Worm (Caenorhabditis elegans): ENCODE data around the gene gldi-4.

Gene gldi-4

ce11 chrIV:7067446-7067845, 50.0 kb downstream of the gldi-4 start:
- no peak for TF ChIP-seq madf-2 (tag; optimal IDR thresholded peaks at IDR 0.05)
- TF ChIP-seq tbx-7 (tag; optimal IDR thresholded peaks at IDR 0.05) = no peak
- no peak for TF ChIP-seq eyg-1 (tag; optimal IDR thresholded peaks at IDR 0.05)
- no peak for TF ChIP-seq unc-3 (GFP tag; conservative IDR thresholded peaks at IDR 0.05)
- no peak for TF ChIP-seq unc-3 (tag; optimal IDR thresholded peaks at IDR 0.05)
- no peak for TF ChIP-seq dve-1 (tag; optimal IDR thresholded peaks at IDR 0.05)
